Worm (Caenorhabditis elegans) whole organism, early embryonic: ENCODE measurements around the gene col-185.

ENCODE experiments used
- ama-1 ChIP-seq: fragments of 150-350 bp; optimal IDR thresholded peaks from 2 replicates; lab custom pipeline; 2014
- ceh-36 ChIP-seq: sonication (generic microtip); optimal IDR thresholded peaks from 2 replicates; lab custom pipeline; 2016; ENCODE audit warnings: missing genetic modification characterization, inconsistent platforms, missing compliant biosample characterization
- ets-7 ChIP-seq: sonication (generic microtip); optimal IDR thresholded peaks from 2 replicates; lab custom pipeline; 2016; ENCODE audit warnings: missing genotype, missing genetic modification characterization, missing compliant biosample characterization
- flt-1 ChIP-seq: fragments of 200-800 bp; sonication (Bioruptor generic); IDR thresholded peaks from 2 replicates; pipeline ENCODE4 v1.3.6; 2022; ENCODE audit warnings: missing genetic modification characterization, missing compliant biosample characterization
- hmbx-1 ChIP-seq: sonication (generic microtip); optimal IDR thresholded peaks from 2 replicates; lab custom pipeline; 2016; ENCODE audit warnings: mild to moderate bottlenecking, missing genetic modification characterization, missing compliant biosample characterization
- hmg-4 ChIP-seq: fragments of 200-800 bp; sonication (Bioruptor generic); optimal IDR thresholded peaks from 2 replicates; lab custom pipeline; 2018; ENCODE audit warnings: mild to moderate bottlenecking, missing genetic modification characterization, missing compliant biosample characterization
- pes-1 ChIP-seq: fragments of 200-800 bp; sonication (Bioruptor generic); IDR thresholded peaks from 2 replicates; pipeline ENCODE4 v1.3.6; 2022; ENCODE audit warnings: missing genetic modification reagents, missing genetic modification characterization, missing compliant biosample characterization
- sea-1 ChIP-seq: fragments of 200-800 bp; sonication (Bioruptor generic); conservative IDR thresholded peaks from 2 replicates; pipeline ENCODE4 v1.3.6; 2022; ENCODE audit warnings: missing genetic modification characterization, missing compliant biosample characterization
- tbx-37 ChIP-seq: fragments of 200-800 bp; sonication (Bioruptor generic); conservative IDR thresholded peaks from 2 replicates; pipeline ENCODE4 v1.3.6; 2022; ENCODE audit warnings: missing genetic modification reagents, missing genetic modification characterization, missing compliant biosample characterization

DNA sequence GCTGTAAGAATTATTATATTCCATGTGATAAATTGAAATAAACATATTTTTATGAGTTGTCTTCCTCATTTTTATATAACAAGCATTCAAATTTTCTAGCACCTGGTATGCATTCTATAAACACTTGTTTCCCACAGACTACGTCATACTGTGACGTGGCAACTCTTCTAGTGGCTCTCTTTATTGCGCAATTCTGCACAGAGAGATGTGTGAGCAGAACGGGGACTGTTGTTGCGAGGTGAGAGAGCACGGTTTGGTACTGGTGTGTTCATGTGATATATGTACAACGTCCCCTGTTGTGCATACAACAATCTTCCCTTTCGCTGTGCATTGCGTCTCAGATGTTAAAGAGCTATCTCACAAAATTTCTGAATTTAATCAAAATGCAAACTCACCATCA lies 14.2 kb upstream of the col-185 start:
- TF ChIP-seq flt-1 (no peak), hmg-4 (GFP tag; lab: Kevin White, UChicago) (no peak), ama-1 (lab: Kevin White, UChicago) (no peak), pes-1 (GFP tag; lab: Robert Waterston, UW) (no peak), tbx-37 (GFP tag; lab: Robert Waterston, UW) (no peak), ets-7 (tag; lab: Kevin White, UChicago) (no peak), hmbx-1 (tag; lab: Kevin White, UChicago) (no peak), ceh-36 (tag; lab: Kevin White, UChicago) (no peak), sea-1 (no peak)
